Fruit fly (Drosophila melanogaster) whole organism: ENCODE results near the gene XRCC1.

ENCODE experiments used
- CG8478 ChIP-seq: fragments of >200 bp; optimal IDR thresholded peaks from 2 replicates; lab custom pipeline; 2018; ENCODE audit warnings: inconsistent platforms
- Dll ChIP-seq: fragments of >200 bp; optimal IDR thresholded peaks from 2 replicates; lab custom pipeline; 2017
- pan ChIP-seq: fragments of >200 bp; optimal IDR thresholded peaks from 2 replicates; lab custom pipeline; 2017
- psq ChIP-seq: fragments of >200 bp; optimal IDR thresholded peaks from 2 replicates; lab custom pipeline; 2017

- no peak for TF ChIP-seq Dll (lab: Kevin White, UChicago)
- no peak for TF ChIP-seq CG8478
- TF ChIP-seq pan (lab: Kevin White, UChicago), result no peak
- TF ChIP-seq psq (lab: Kevin White, UChicago), result no peak
Measured at dm6 chrX:5349899-5350575, 20.4 kb downstream of the XRCC1 start.
